Worm (Caenorhabditis elegans) whole organism, young adult: Measurements from ENCODE around the gene hlh-30.

Experiments
- T07F8.4 ChIP-seq: sonication (generic microtip); optimal IDR thresholded peaks from 2 replicates; lab custom pipeline; 2016; ENCODE audit warnings: mild to moderate bottlenecking, missing genetic modification characterization, moderate library complexity, missing compliant biosample characterization
- atf-7 ChIP-seq: sonication (generic microtip); optimal IDR thresholded peaks from 2 replicates; lab custom pipeline; 2017; ENCODE audit warnings: mild to moderate bottlenecking, missing genetic modification characterization, missing compliant biosample characterization
- attf-6 ChIP-seq: fragments of 200-800 bp; sonication (Bioruptor generic); IDR thresholded peaks from 2 replicates; pipeline ENCODE4 v1.3.6; 2022; ENCODE audit warnings: missing genetic modification reagents, missing genetic modification characterization, missing compliant biosample characterization
- nfya-1 ChIP-seq: sonication (generic microtip); optimal IDR thresholded peaks from 2 replicates; lab custom pipeline; 2017; ENCODE audit warnings: antibody characterized with exemption, missing compliant biosample characterization, missing genetic modification characterization, borderline replicate concordance; ENCODE audit not compliant: insufficient read depth
- nhr-120 ChIP-seq: fragments of 200-800 bp; sonication (Bioruptor generic); IDR thresholded peaks from 2 replicates; pipeline ENCODE4 v1.3.6; 2022; ENCODE audit warnings: missing genetic modification characterization, missing compliant biosample characterization
- rpc-1 ChIP-seq, 2 experiments: fragments of 150-350 bp in 1 of 2; sonication (generic microtip) in 1 of 2; optimal IDR thresholded peaks; 2 replicates each; lab custom pipeline; 2014 to 2018; ENCODE audit warnings: missing biosample characterization in 1 of 2, missing genetic modification characterization in 1 of 2, missing genetic modification reagents in 1 of 2, missing genotype in 1 of 2
- sea-2 ChIP-seq: fragments of 200-800 bp; sonication (Bioruptor generic); IDR thresholded peaks from 2 replicates; pipeline ENCODE4 v1.3.6; 2022; ENCODE audit warnings: missing genetic modification characterization, missing compliant biosample characterization
- ztf-18 ChIP-seq: sonication (generic microtip); optimal IDR thresholded peaks from 2 replicates; lab custom pipeline; 2016; ENCODE audit warnings: missing genotype, mild to moderate bottlenecking, missing genetic modification characterization, missing compliant biosample characterization

- TF ChIP-seq T07F8.4 (tag; lab: Kevin White, UChicago) = no peak
- no peak for TF ChIP-seq atf-7 (tag; lab: Kevin White, UChicago)
- TF ChIP-seq ztf-18 (tag; lab: Kevin White, UChicago) = no peak
- TF ChIP-seq rpc-1 (optimal IDR thresholded peaks at IDR 0.05; lab: Kevin White, UChicago) = no peak
- no peak for TF ChIP-seq rpc-1 (tag; optimal IDR thresholded peaks at IDR 0.05; lab: Kevin White, UChicago)
- no peak for TF ChIP-seq nhr-120 (GFP tag; lab: Robert Waterston, UW)
- TF ChIP-seq sea-2 (GFP tag; lab: Robert Waterston, UW) = no peak
- TF ChIP-seq nfya-1 (tag; lab: Kevin White, UChicago) = no peak
- TF ChIP-seq attf-6 (GFP tag; lab: Robert Waterston, UW) = no peak
Observed at ce11 chrIV:4074610-4075009, 39.9 kb upstream of the hlh-30 start, which contains the start of gene W03D2.9.
